Fruit fly (Drosophila melanogaster) whole organism, embryonic: ENCODE results near the gene IM33.

Experiments
- Abd-B ChIP-seq: fragments of 200-800 bp; sonication (Bioruptor generic); optimal IDR thresholded peaks from 2 replicates; lab custom pipeline; 2018; ENCODE audit warnings: missing biosample characterization, mild to moderate bottlenecking, missing genetic modification characterization, moderate library complexity
- Asciz ChIP-seq: fragments of 200-800 bp; sonication (Bioruptor generic); optimal IDR thresholded peaks from 2 replicates; lab custom pipeline; 2017; ENCODE audit warnings: missing biosample characterization, mild to moderate bottlenecking, missing genetic modification characterization, missing genetic modification reagents
- CG10321 ChIP-seq: fragments of 200-800 bp; sonication (Bioruptor generic); IDR thresholded peaks from 2 replicates; pipeline ENCODE4 v1.3.6; 2022; ENCODE audit warnings: missing biosample characterization, missing genetic modification characterization
- CG13424 ChIP-seq: fragments of 200-800 bp; sonication (Bioruptor generic); optimal IDR thresholded peaks from 2 replicates; lab custom pipeline; 2019; ENCODE audit warnings: missing biosample characterization, mild to moderate bottlenecking, missing genetic modification characterization, moderate library complexity
- CG14014 ChIP-seq: fragments of 200-800 bp; sonication (Bioruptor generic); IDR thresholded peaks from 2 replicates; pipeline ENCODE4 v1.3.6; 2022; ENCODE audit warnings: missing biosample characterization, missing genetic modification characterization
- CG14965 ChIP-seq: fragments of 200-800 bp; sonication (Bioruptor generic); optimal IDR thresholded peaks from 2 replicates; lab custom pipeline; 2016; ENCODE audit warnings: missing biosample characterization, missing genetic modification characterization, borderline replicate concordance
- CG15011 ChIP-seq: fragments of 200-800 bp; sonication (Bioruptor generic); optimal IDR thresholded peaks from 3 replicates; lab custom pipeline; 2018; ENCODE audit warnings: missing biosample characterization, mild to moderate bottlenecking, missing genetic modification characterization
- CG15269 ChIP-seq: fragments of 200-800 bp; sonication (Bioruptor generic); optimal IDR thresholded peaks from 2 replicates; lab custom pipeline; 2018; ENCODE audit warnings: missing biosample characterization, mild to moderate bottlenecking, missing genetic modification characterization, moderate library complexity
- CG15514 ChIP-seq: fragments of 200-800 bp; sonication (Bioruptor generic); optimal IDR thresholded peaks from 3 replicates; lab custom pipeline; 2017; ENCODE audit warnings: missing biosample characterization, missing genetic modification characterization, mild to moderate bottlenecking, moderate library complexity, missing genetic modification reagents
- CG15601 ChIP-seq: fragments of 200-800 bp; sonication (Bioruptor generic); optimal IDR thresholded peaks from 3 replicates; lab custom pipeline; 2019; ENCODE audit warnings: missing biosample characterization, mild to moderate bottlenecking, missing genetic modification characterization, moderate library complexity
- CG16813 ChIP-seq: fragments of 200-800 bp; sonication (Bioruptor generic); IDR thresholded peaks from 3 replicates; pipeline ENCODE4 v1.3.6; 2022; ENCODE audit warnings: missing biosample characterization, missing genetic modification characterization; ENCODE audit not compliant: partially characterized antibody
- CG17612 ChIP-seq: fragments of 200-800 bp; sonication (Bioruptor generic); IDR thresholded peaks from 2 replicates; pipeline ENCODE4 v1.3.6; 2022; ENCODE audit warnings: missing biosample characterization, missing genetic modification characterization
- CG2120 ChIP-seq: fragments of 200-800 bp; sonication (Bioruptor generic); optimal IDR thresholded peaks from 3 replicates; lab custom pipeline; 2016; ENCODE audit warnings: missing biosample characterization, missing genetic modification characterization
- CG2678 ChIP-seq: fragments of 200-800 bp; sonication (Bioruptor generic); optimal IDR thresholded peaks from 3 replicates; lab custom pipeline; 2019; ENCODE audit warnings: missing biosample characterization, mild to moderate bottlenecking, missing genetic modification characterization, moderate library complexity
- CG2889 ChIP-seq: fragments of 200-800 bp; sonication (Bioruptor generic); IDR thresholded peaks from 3 replicates; pipeline ENCODE4 v1.3.6; 2022; ENCODE audit warnings: missing biosample characterization, missing genetic modification characterization
- CG7357 ChIP-seq: fragments of 200-800 bp; sonication (Bioruptor generic); IDR thresholded peaks from 3 replicates; pipeline ENCODE4 v1.3.6; 2022; ENCODE audit warnings: missing biosample characterization, missing genetic modification characterization
- CG7987 ChIP-seq: fragments of 200-800 bp; sonication (Bioruptor generic); optimal IDR thresholded peaks from 2 replicates; lab custom pipeline; 2018; ENCODE audit warnings: missing biosample characterization, mild to moderate bottlenecking, missing genetic modification characterization, moderate library complexity
- CG8290 ChIP-seq, 3 experiments: fragments of 200-800 bp; sonication (Bioruptor generic); optimal IDR thresholded peaks; 2 replicates each; lab custom pipeline; 2016 to 2019; ENCODE audit warnings: missing biosample characterization in 3 of 3, missing genetic modification characterization in 3 of 3, mild to moderate bottlenecking in 2 of 3, moderate library complexity in 1 of 3
- CG9817 ChIP-seq: fragments of 200-800 bp; sonication (Bioruptor generic); optimal IDR thresholded peaks from 2 replicates; lab custom pipeline; 2018; ENCODE audit warnings: missing biosample characterization, mild to moderate bottlenecking, missing genetic modification characterization, moderate library complexity
- CoRest ChIP-seq: fragments of 200-800 bp; sonication (Bioruptor generic); optimal IDR thresholded peaks from 3 replicates; lab custom pipeline; 2018; ENCODE audit warnings: missing biosample characterization, mild to moderate bottlenecking, missing genetic modification characterization, moderate library complexity
- D ChIP-seq, 2 experiments: fragments of 200-800 bp in 1 of 2; fragments of >200 bp in 1 of 2; sonication (Bioruptor generic) in 1 of 2; optimal IDR thresholded peaks; 2 replicates in 1 of 2; 3 replicates in 1 of 2; lab custom pipeline; 2017; ENCODE audit warnings: mild to moderate bottlenecking in 1 of 2, missing biosample characterization in 1 of 2, missing genetic modification characterization in 1 of 2, missing genetic modification reagents in 1 of 2
- D19A ChIP-seq: fragments of 200-800 bp; optimal IDR thresholded peaks from 3 replicates; lab custom pipeline; 2019; ENCODE audit warnings: missing biosample characterization, mild to moderate bottlenecking, missing genetic modification characterization, moderate library complexity
- Dip3 ChIP-seq: fragments of 200-800 bp; sonication (Bioruptor generic); optimal IDR thresholded peaks from 3 replicates; lab custom pipeline; 2016; ENCODE audit warnings: missing biosample characterization, missing genetic modification characterization
- Fer1 ChIP-seq: fragments of 200-800 bp; sonication (Bioruptor generic); optimal IDR thresholded peaks from 2 replicates; lab custom pipeline; 2017; ENCODE audit warnings: missing biosample characterization, mild to moderate bottlenecking, missing genetic modification characterization
- HHEX ChIP-seq: fragments of 200-800 bp; sonication (Bioruptor generic); optimal IDR thresholded peaks from 3 replicates; lab custom pipeline; 2017; ENCODE audit warnings: missing biosample characterization, mild to moderate bottlenecking, missing genetic modification characterization, missing genetic modification reagents
- Jarid2 ChIP-seq: fragments of 200-800 bp; sonication (Bioruptor generic); optimal IDR thresholded peaks from 3 replicates; lab custom pipeline; 2017; ENCODE audit warnings: mild to moderate bottlenecking, missing biosample characterization, missing genetic modification reagents, missing genetic modification characterization
- Med ChIP-seq: fragments of 200-800 bp; sonication (Bioruptor generic); peaks from one replicate; lab custom pipeline; 2016; ENCODE audit warnings: missing biosample characterization, missing genetic modification characterization, mild to moderate bottlenecking, inconsistent platforms, moderate library complexity
- Oli ChIP-seq: fragments of 200-800 bp; sonication (Bioruptor generic); optimal IDR thresholded peaks from 2 replicates; lab custom pipeline; 2018; ENCODE audit warnings: missing biosample characterization, mild to moderate bottlenecking, missing genetic modification characterization, moderate library complexity
- PHDP ChIP-seq: fragments of 200-800 bp; sonication (Bioruptor generic); optimal IDR thresholded peaks from 3 replicates; lab custom pipeline; 2018; ENCODE audit warnings: missing biosample characterization, mild to moderate bottlenecking, missing genetic modification characterization, moderate library complexity
- Sox102F ChIP-seq: fragments of 200-800 bp; sonication (Bioruptor generic); optimal IDR thresholded peaks from 2 replicates; lab custom pipeline; 2018; ENCODE audit warnings: missing biosample characterization, mild to moderate bottlenecking, missing genetic modification characterization, moderate library complexity
- Xbp1 ChIP-seq: fragments of 200-800 bp; sonication (Bioruptor generic); optimal IDR thresholded peaks from 3 replicates; lab custom pipeline; 2016; ENCODE audit warnings: missing biosample characterization, mild to moderate bottlenecking, missing genetic modification characterization
- amos ChIP-seq: fragments of 200-800 bp; sonication (Bioruptor generic); IDR thresholded peaks from 2 replicates; pipeline ENCODE4 v1.3.6; 2022; ENCODE audit warnings: missing biosample characterization, missing genetic modification characterization; ENCODE audit not compliant: partially characterized antibody
- aop ChIP-seq: fragments of 200-800 bp; sonication (Bioruptor generic); IDR thresholded peaks from 2 replicates; pipeline ENCODE4 v1.3.6; 2022; ENCODE audit warnings: missing biosample characterization, missing genetic modification characterization
- bcd ChIP-seq: fragments of 200-800 bp; sonication (Bioruptor generic); optimal IDR thresholded peaks from 2 replicates; lab custom pipeline; 2017; ENCODE audit warnings: missing biosample characterization, mild to moderate bottlenecking, missing genetic modification characterization
- caup ChIP-seq: fragments of 200-800 bp; sonication (Bioruptor generic); optimal IDR thresholded peaks from 3 replicates; lab custom pipeline; 2017; ENCODE audit warnings: missing biosample characterization, mild to moderate bottlenecking, missing genetic modification characterization, moderate library complexity; ENCODE audit not compliant: severe bottlenecking
- cwo ChIP-seq: fragments of 200-800 bp; sonication (Bioruptor generic); optimal IDR thresholded peaks from 3 replicates; lab custom pipeline; 2017; ENCODE audit warnings: missing biosample characterization, missing genetic modification characterization, mild to moderate bottlenecking, moderate library complexity, missing genetic modification reagents
- dmrt99B ChIP-seq: fragments of 200-800 bp; sonication (Bioruptor generic); optimal IDR thresholded peaks from 2 replicates; lab custom pipeline; 2018; ENCODE audit warnings: missing biosample characterization, mild to moderate bottlenecking, missing genetic modification characterization, moderate library complexity
- en ChIP-seq: fragments of 200-800 bp; sonication (Bioruptor generic); optimal IDR thresholded peaks from 2 replicates; lab custom pipeline; 2016; ENCODE audit warnings: missing biosample characterization, missing genetic modification characterization
- grau ChIP-seq: fragments of 200-800 bp; optimal IDR thresholded peaks from 3 replicates; lab custom pipeline; 2019; ENCODE audit warnings: missing biosample characterization, mild to moderate bottlenecking, missing genetic modification characterization, moderate library complexity
- lilli ChIP-seq: fragments of 200-800 bp; sonication (Bioruptor generic); optimal IDR thresholded peaks from 3 replicates; lab custom pipeline; 2016; ENCODE audit warnings: missing biosample characterization, missing genetic modification characterization
- lmd ChIP-seq: fragments of 200-800 bp; sonication (Bioruptor generic); IDR thresholded peaks from 2 replicates; pipeline ENCODE4 v1.3.6; 2022; ENCODE audit warnings: missing biosample characterization, missing genetic modification characterization
- lola ChIP-seq, 3 experiments: fragments of >200 bp in 2 of 3; fragments of 200-800 bp in 1 of 3; sonication (Bioruptor generic) in 1 of 3; optimal IDR thresholded peaks; 2 replicates each; lab custom pipeline; 2017 to 2019; ENCODE audit warnings: missing biosample characterization in 3 of 3, missing genetic modification characterization in 3 of 3, mild to moderate bottlenecking in 1 of 3, moderate library complexity in 1 of 3
- mld ChIP-seq: fragments of 200-800 bp; sonication (Bioruptor generic); IDR thresholded peaks from 3 replicates; pipeline ENCODE4 v1.3.6; 2022; ENCODE audit warnings: missing biosample characterization, missing genetic modification characterization; ENCODE audit not compliant: partially characterized antibody
- psq ChIP-seq: fragments of 200-800 bp; sonication (Bioruptor generic); optimal IDR thresholded peaks from 2 replicates; lab custom pipeline; 2017; ENCODE audit warnings: missing biosample characterization, missing genetic modification characterization
- unc-4 ChIP-seq: fragments of 200-800 bp; sonication (Bioruptor generic); IDR thresholded peaks from 2 replicates; pipeline ENCODE4 v1.3.6; 2022; ENCODE audit warnings: missing biosample characterization, missing genetic modification characterization; ENCODE audit not compliant: partially characterized antibody
- unpg ChIP-seq: fragments of 200-800 bp; sonication (Bioruptor generic); optimal IDR thresholded peaks from 3 replicates; lab custom pipeline; 2018; ENCODE audit warnings: missing biosample characterization, mild to moderate bottlenecking, missing genetic modification characterization, moderate library complexity
- wdn ChIP-seq: fragments of 200-800 bp; sonication (Bioruptor generic); IDR thresholded peaks from 2 replicates; pipeline ENCODE4 v1.3.6; 2022; ENCODE audit warnings: missing biosample characterization, missing genetic modification characterization
- zf30C ChIP-seq: fragments of 200-800 bp; sonication (Bioruptor generic); optimal IDR thresholded peaks from 3 replicates; lab custom pipeline; 2018; ENCODE audit warnings: missing biosample characterization, mild to moderate bottlenecking, missing genetic modification characterization

Gene IM33

DNA sequence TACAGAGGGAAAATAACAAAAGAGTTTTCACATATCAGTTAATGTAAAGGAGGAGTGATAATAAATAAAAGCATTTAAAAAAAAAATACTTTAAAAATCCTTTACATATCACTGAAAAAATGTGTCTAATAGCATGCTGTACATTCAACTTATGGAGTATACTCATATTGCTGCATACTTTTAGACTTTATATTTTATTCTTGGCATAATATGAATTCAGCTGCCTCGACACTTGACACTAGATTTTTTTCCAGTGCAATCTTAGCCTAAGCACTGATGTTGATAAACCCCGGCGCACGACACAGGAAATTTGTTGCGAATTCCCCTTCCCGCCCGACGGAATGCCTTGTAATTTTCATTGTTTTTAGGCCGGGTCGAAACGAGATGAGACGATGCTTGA, 44.0 kb upstream of the IM33 start (continued):
- TF ChIP-seq Sox102F (peak; percentile 29), unc-4 (GFP tag; lab: Robert Waterston, UW) (no peak), CG7357 (GFP tag; lab: Robert Waterston, UW) (no peak), lilli (GFP tag; lab: Kevin White, UChicago) (peak; percentile 9), lola (GFP tag; optimal IDR thresholded peaks at IDR 0.05; lab: Kevin White, UChicago) (no peak), bcd (GFP tag; lab: Kevin White, UChicago) (no peak), Asciz (GFP tag; lab: Kevin White, UChicago) (peak; percentile 12), lmd (GFP tag; lab: Robert Waterston, UW) (peak; percentile 11; the same call in 1 of the 2 replicates), CG10321 (GFP tag; lab: Robert Waterston, UW) (no peak), cwo (GFP tag; lab: Kevin White, UChicago) (peak; percentile 12), CG15269 (tag; lab: Kevin White, UChicago) (peak; percentile 29), CG2120 (GFP tag; lab: Kevin White, UChicago) (peak; percentile 50), CG15011 (GFP tag; lab: Kevin White, UChicago) (no peak), caup (peak; percentile 2), psq (GFP tag; lab: Kevin White, UChicago) (no peak), CG7987 (no peak), HHEX (GFP tag; lab: Kevin White, UChicago) (peak; percentile 6), Abd-B (GFP tag; lab: Kevin White, UChicago) (no peak), Jarid2 (GFP tag; lab: Kevin White, UChicago) (no peak), unpg (GFP tag; lab: Kevin White, UChicago) (peak; percentile 2), CG9817 (tag; lab: Kevin White, UChicago) (no peak), CG17612 (GFP tag; lab: Robert Waterston, UW) (no peak), CG2889 (no peak), CG14965 (GFP tag; lab: Kevin White, UChicago) (no peak), CG13424 (tag; lab: Kevin White, UChicago) (peak; percentile 19), CG2678 (tag; lab: Kevin White, UChicago) (peak; percentile 62), zf30C (GFP tag; lab: Kevin White, UChicago) (peak; percentile 66), Oli (peak; percentile 35), mld (GFP tag; lab: Robert Waterston, UW) (no peak), en (GFP tag; lab: Kevin White, UChicago) (no peak), Xbp1 (GFP tag; lab: Kevin White, UChicago) (peak; percentile 17), CG15601 (tag; lab: Kevin White, UChicago) (no peak), dmrt99B (tag; lab: Kevin White, UChicago) (peak; percentile 40), aop (GFP tag; lab: Robert Waterston, UW) (no peak), D19A (tag; lab: Kevin White, UChicago) (no peak), CG8290 (GFP tag; optimal IDR thresholded peaks at IDR 0.05; lab: Kevin White, UChicago) (no peak), CG8290 (tag; optimal IDR thresholded peaks at IDR 0.05; lab: Kevin White, UChicago) (peak in 1 of 2 experiments; percentile 18), amos (GFP tag; lab: Robert Waterston, UW) (no peak), CoRest (tag; lab: Kevin White, UChicago) (peak; percentile 12), Dip3 (GFP tag; lab: Kevin White, UChicago) (no peak), CG14014 (GFP tag; lab: Robert Waterston, UW) (no peak), wdn (no peak), PHDP (tag; lab: Kevin White, UChicago) (peak; percentile 23), Fer1 (GFP tag; lab: Kevin White, UChicago) (peak; percentile 39), Med (GFP tag; lab: Kevin White, UChicago) (peak; percentile 75), grau (tag; lab: Kevin White, UChicago) (peak; percentile 46), CG15514 (GFP tag; lab: Kevin White, UChicago) (peak; percentile 26), D (optimal IDR thresholded peaks at IDR 0.05; lab: Kevin White, UChicago) (no peak), D (GFP tag; optimal IDR thresholded peaks at IDR 0.05; lab: Kevin White, UChicago) (no peak), CG16813 (no peak)
